Fruit fly (Drosophila melanogaster) whole organism, embryonic: Measurements from ENCODE around the gene CG32313.

ENCODE experiments used
- CG17612 ChIP-seq: fragments of 200-800 bp; sonication (Bioruptor generic); IDR thresholded peaks from 2 replicates; pipeline ENCODE4 v1.3.6; 2022; ENCODE audit warnings: missing biosample characterization, missing genetic modification characterization
- CG2120 ChIP-seq: fragments of 200-800 bp; sonication (Bioruptor generic); optimal IDR thresholded peaks from 3 replicates; lab custom pipeline; 2016; ENCODE audit warnings: missing biosample characterization, missing genetic modification characterization
- Dip3 ChIP-seq: fragments of 200-800 bp; sonication (Bioruptor generic); optimal IDR thresholded peaks from 3 replicates; lab custom pipeline; 2016; ENCODE audit warnings: missing biosample characterization, missing genetic modification characterization
- Hr3 ChIP-seq: fragments of 200-800 bp; sonication (Bioruptor generic); optimal IDR thresholded peaks from 3 replicates; lab custom pipeline; 2016; ENCODE audit warnings: missing biosample characterization, missing genetic modification characterization
- emc ChIP-seq: fragments of 200-800 bp; sonication (Bioruptor generic); optimal IDR thresholded peaks from 2 replicates; lab custom pipeline; 2016; ENCODE audit warnings: missing biosample characterization, missing genetic modification characterization
- pho ChIP-seq: fragments of 200-800 bp; sonication (Bioruptor generic); optimal IDR thresholded peaks from 2 replicates; lab custom pipeline; 2016; ENCODE audit warnings: missing biosample characterization, missing genetic modification characterization
- so ChIP-seq: fragments of 200-800 bp; sonication (Bioruptor generic); IDR thresholded peaks from 3 replicates; pipeline ENCODE4 v1.3.6; 2022; ENCODE audit warnings: missing biosample characterization, missing genetic modification characterization

- TF ChIP-seq Dip3 (GFP tag; lab: Kevin White, UChicago) (peak; percentile 65), so (GFP tag; lab: Robert Waterston, UW) (peak; percentile 59; the same call in 1 of the 3 replicates), CG17612 (no peak; the same call in 1 of the 2 replicates), CG2120 (GFP tag; lab: Kevin White, UChicago) (peak; percentile 89), Hr3 (GFP tag; lab: Kevin White, UChicago) (peak; percentile 53), emc (GFP tag; lab: Kevin White, UChicago) (no peak), pho (GFP tag; lab: Kevin White, UChicago) (peak; percentile 66)
Observed at dm6 chr3L:1548345-1548970, 2.9 kb upstream of the CG32313 start.
